Fruit fly (Drosophila melanogaster) whole organism, embryonic: ENCODE data around the gene mRpL12.

Experiments
- CG12744 ChIP-seq: fragments of 200-800 bp; sonication (Bioruptor generic); optimal IDR thresholded peaks from 2 replicates; lab custom pipeline; 2016; ENCODE audit warnings: missing biosample characterization, missing genetic modification characterization
- CG14014 ChIP-seq: fragments of 200-800 bp; sonication (Bioruptor generic); IDR thresholded peaks from 2 replicates; pipeline ENCODE4 v1.3.6; 2022; ENCODE audit warnings: missing biosample characterization, missing genetic modification characterization
- CG16863 ChIP-seq: fragments of 200-800 bp; sonication (Bioruptor generic); optimal IDR thresholded peaks from 3 replicates; lab custom pipeline; 2016; ENCODE audit warnings: missing biosample characterization, missing genetic modification characterization
- CG17802 ChIP-seq: fragments of 200-800 bp; sonication (Bioruptor generic); optimal IDR thresholded peaks from 2 replicates; lab custom pipeline; 2018; ENCODE audit warnings: missing biosample characterization, mild to moderate bottlenecking, missing genetic modification characterization, moderate library complexity
- CG17829 ChIP-seq: fragments of 200-800 bp; optimal IDR thresholded peaks from 2 replicates; lab custom pipeline; 2019; ENCODE audit warnings: missing biosample characterization, mild to moderate bottlenecking, missing genetic modification characterization, moderate library complexity
- CG2202 ChIP-seq: fragments of 200-800 bp; sonication (Bioruptor generic); optimal IDR thresholded peaks from 2 replicates; lab custom pipeline; 2018; ENCODE audit warnings: missing biosample characterization, mild to moderate bottlenecking, missing genetic modification characterization
- CG3065 ChIP-seq: fragments of 200-800 bp; sonication (Bioruptor generic); optimal IDR thresholded peaks from 2 replicates; lab custom pipeline; 2016; ENCODE audit warnings: missing biosample characterization, missing genetic modification characterization
- CG3281 ChIP-seq: fragments of 200-800 bp; sonication (Bioruptor generic); optimal IDR thresholded peaks from 3 replicates; lab custom pipeline; 2017; ENCODE audit warnings: missing biosample characterization, mild to moderate bottlenecking, missing genetic modification characterization
- CG34224 ChIP-seq: fragments of 200-800 bp; sonication (Bioruptor generic); IDR thresholded peaks from 3 replicates; pipeline ENCODE4 v1.3.6; 2022; ENCODE audit warnings: missing biosample characterization, missing genetic modification characterization; ENCODE audit not compliant: partially characterized antibody
- CG3847 ChIP-seq: fragments of 200-800 bp; sonication (Bioruptor generic); IDR thresholded peaks from 2 replicates; pipeline ENCODE4 v1.3.6; 2022; ENCODE audit warnings: missing biosample characterization, missing genetic modification characterization
- CG43689 ChIP-seq: fragments of 200-800 bp; sonication (Bioruptor generic); IDR thresholded peaks from 2 replicates; pipeline ENCODE4 v1.3.6; 2022; ENCODE audit warnings: missing biosample characterization, missing genetic modification characterization
- CG4730 ChIP-seq: fragments of 200-800 bp; sonication (Bioruptor generic); IDR thresholded peaks from 2 replicates; pipeline ENCODE4 v1.3.6; 2022; ENCODE audit warnings: missing biosample characterization, missing genetic modification characterization
- CG4854 ChIP-seq: fragments of 200-800 bp; sonication (Bioruptor generic); optimal IDR thresholded peaks from 2 replicates; lab custom pipeline; 2016; ENCODE audit warnings: missing biosample characterization, missing genetic modification characterization, inconsistent platforms
- CG6272 ChIP-seq: fragments of 200-800 bp; sonication (Bioruptor generic); IDR thresholded peaks from 2 replicates; pipeline ENCODE4 v1.3.6; 2022; ENCODE audit warnings: missing biosample characterization, missing genetic modification characterization
- CG7745 ChIP-seq: fragments of 200-800 bp; sonication (Bioruptor generic); optimal IDR thresholded peaks from 2 replicates; lab custom pipeline; 2018; ENCODE audit warnings: missing biosample characterization, mild to moderate bottlenecking, missing genetic modification characterization, moderate library complexity
- CG7928 ChIP-seq: fragments of 200-800 bp; sonication (Bioruptor generic); optimal IDR thresholded peaks from 2 replicates; lab custom pipeline; 2017; ENCODE audit warnings: missing biosample characterization, mild to moderate bottlenecking, missing genetic modification characterization
- CoRest ChIP-seq: fragments of 200-800 bp; sonication (Bioruptor generic); optimal IDR thresholded peaks from 3 replicates; lab custom pipeline; 2018; ENCODE audit warnings: missing biosample characterization, mild to moderate bottlenecking, missing genetic modification characterization, moderate library complexity
- Dll ChIP-seq: fragments of 200-800 bp; sonication (Bioruptor generic); IDR thresholded peaks from 4 replicates; pipeline ENCODE4 v1.3.6; 2022; ENCODE audit warnings: missing biosample characterization, missing genetic modification characterization; ENCODE audit not compliant: partially characterized antibody
- Doc3 ChIP-seq: fragments of 200-800 bp; sonication (Bioruptor generic); IDR thresholded peaks from 3 replicates; pipeline ENCODE4 v1.3.6; 2022; ENCODE audit warnings: missing biosample characterization, missing genetic modification characterization; ENCODE audit not compliant: partially characterized antibody
- ERR ChIP-seq: fragments of 200-800 bp; sonication (Bioruptor generic); optimal IDR thresholded peaks from 2 replicates; lab custom pipeline; 2016; ENCODE audit warnings: missing biosample characterization, missing genetic modification characterization
- Fer2 ChIP-seq: fragments of 200-800 bp; sonication (Bioruptor generic); optimal IDR thresholded peaks from 2 replicates; lab custom pipeline; 2018; ENCODE audit warnings: missing biosample characterization, mild to moderate bottlenecking, missing genetic modification characterization, moderate library complexity
- Lhr ChIP-seq: fragments of 200-800 bp; sonication (Bioruptor generic); optimal IDR thresholded peaks from 3 replicates; lab custom pipeline; 2017; ENCODE audit warnings: mild to moderate bottlenecking, missing biosample characterization, missing genetic modification reagents, missing genetic modification characterization
- Mad ChIP-seq: fragments of 200-800 bp; sonication (Bioruptor generic); optimal IDR thresholded peaks from 2 replicates; lab custom pipeline; 2016; ENCODE audit warnings: missing biosample characterization, missing genetic modification characterization
- Mrtf ChIP-seq: fragments of 200-800 bp; sonication (Bioruptor generic); IDR thresholded peaks from 3 replicates; pipeline ENCODE4 v1.3.6; 2022; ENCODE audit warnings: missing biosample characterization, missing genetic modification characterization
- NFAT ChIP-seq: fragments of 200-800 bp; sonication (Bioruptor generic); IDR thresholded peaks from 2 replicates; pipeline ENCODE4 v1.3.6; 2022; ENCODE audit warnings: missing biosample characterization, missing genetic modification characterization
- Six4 ChIP-seq: fragments of 200-800 bp; sonication (Bioruptor generic); optimal IDR thresholded peaks from 2 replicates; lab custom pipeline; 2016; ENCODE audit warnings: missing biosample characterization, missing genetic modification characterization
- ash1 ChIP-seq: fragments of 200-800 bp; sonication (Bioruptor generic); optimal IDR thresholded peaks from 2 replicates; lab custom pipeline; 2018; ENCODE audit warnings: missing biosample characterization, mild to moderate bottlenecking, missing genetic modification characterization
- ato ChIP-seq: fragments of 200-800 bp; sonication (Bioruptor generic); IDR thresholded peaks from 2 replicates; pipeline ENCODE4 v1.3.6; 2022; ENCODE audit warnings: missing biosample characterization, missing genetic modification characterization; ENCODE audit not compliant: partially characterized antibody
- bbx ChIP-seq: fragments of 200-800 bp; sonication (Bioruptor generic); IDR thresholded peaks from 2 replicates; pipeline ENCODE4 v1.3.6; 2022; ENCODE audit warnings: missing biosample characterization, missing genetic modification characterization; ENCODE audit not compliant: partially characterized antibody
- br ChIP-seq: fragments of >200 bp; optimal IDR thresholded peaks from 2 replicates; lab custom pipeline; 2017
- btn ChIP-seq: fragments of 200-800 bp; sonication (Bioruptor generic); optimal IDR thresholded peaks from 2 replicates; lab custom pipeline; 2016; ENCODE audit warnings: missing biosample characterization, missing genetic modification characterization
- chn ChIP-seq: fragments of 200-800 bp; sonication (Bioruptor generic); optimal IDR thresholded peaks from 2 replicates; lab custom pipeline; 2016; ENCODE audit warnings: missing biosample characterization, missing genetic modification characterization
- ci ChIP-seq: fragments of 200-800 bp; sonication (Bioruptor generic); IDR thresholded peaks from 3 replicates; pipeline ENCODE4 v1.3.6; 2022; ENCODE audit warnings: missing biosample characterization, missing genetic modification characterization
- ewg ChIP-seq: fragments of 200-800 bp; sonication (Bioruptor generic); optimal IDR thresholded peaks from 3 replicates; lab custom pipeline; 2017; ENCODE audit warnings: mild to moderate bottlenecking, missing biosample characterization, missing genetic modification reagents, missing genetic modification characterization
- fd3F ChIP-seq: fragments of 200-800 bp; sonication (Bioruptor generic); optimal IDR thresholded peaks from 2 replicates; lab custom pipeline; 2018; ENCODE audit warnings: missing biosample characterization, mild to moderate bottlenecking, missing genetic modification characterization, moderate library complexity
- gro ChIP-seq: fragments of 200-800 bp; sonication (Bioruptor generic); optimal IDR thresholded peaks from 2 replicates; lab custom pipeline; 2016; ENCODE audit warnings: missing biosample characterization, missing genetic modification characterization
- hkb ChIP-seq, 2 experiments: fragments of 200-800 bp in 1 of 2; fragments of >200 bp in 1 of 2; sonication (Bioruptor generic) in 1 of 2; IDR thresholded peaks in 1 of 2; optimal IDR thresholded peaks in 1 of 2; 2 replicates each; pipeline versions ENCODE4 v1.3.6 to Lab custom; 2017 to 2022; ENCODE audit warnings: missing biosample characterization in 1 of 2, missing genetic modification characterization in 1 of 2
- ken ChIP-seq: fragments of 200-800 bp; sonication (Bioruptor generic); IDR thresholded peaks from 3 replicates; pipeline ENCODE4 v1.3.6; 2022; ENCODE audit warnings: missing biosample characterization, missing genetic modification characterization
- lmd ChIP-seq: fragments of 200-800 bp; sonication (Bioruptor generic); IDR thresholded peaks from 2 replicates; pipeline ENCODE4 v1.3.6; 2022; ENCODE audit warnings: missing biosample characterization, missing genetic modification characterization
- lola ChIP-seq, 3 experiments: fragments of >200 bp in 2 of 3; fragments of 200-800 bp in 1 of 3; sonication (Bioruptor generic) in 1 of 3; optimal IDR thresholded peaks; 2 replicates each; lab custom pipeline; 2017 to 2019; ENCODE audit warnings: missing biosample characterization in 3 of 3, missing genetic modification characterization in 3 of 3, mild to moderate bottlenecking in 1 of 3, moderate library complexity in 1 of 3
- mld ChIP-seq: fragments of 200-800 bp; sonication (Bioruptor generic); IDR thresholded peaks from 3 replicates; pipeline ENCODE4 v1.3.6; 2022; ENCODE audit warnings: missing biosample characterization, missing genetic modification characterization; ENCODE audit not compliant: partially characterized antibody
- nom ChIP-seq: fragments of 200-800 bp; sonication (Bioruptor generic); optimal IDR thresholded peaks from 2 replicates; lab custom pipeline; 2017; ENCODE audit warnings: missing biosample characterization, missing genetic modification characterization, mild to moderate bottlenecking, moderate library complexity, missing genetic modification reagents
- oc ChIP-seq: fragments of 200-800 bp; sonication (Bioruptor generic); optimal IDR thresholded peaks from 2 replicates; lab custom pipeline; 2018; ENCODE audit warnings: missing biosample characterization, mild to moderate bottlenecking, missing genetic modification characterization, moderate library complexity
- pnt ChIP-seq: fragments of 200-800 bp; sonication (Bioruptor generic); optimal IDR thresholded peaks from 3 replicates; lab custom pipeline; 2016; ENCODE audit warnings: missing biosample characterization, missing genetic modification characterization
- shn ChIP-seq: fragments of 200-800 bp; sonication (Bioruptor generic); optimal IDR thresholded peaks from 3 replicates; lab custom pipeline; 2016; ENCODE audit warnings: missing biosample characterization, missing genetic modification characterization
- ssp ChIP-seq: fragments of 200-800 bp; sonication (Bioruptor generic); IDR thresholded peaks from 2 replicates; pipeline ENCODE4 v1.3.6; 2022; ENCODE audit warnings: missing biosample characterization, missing genetic modification characterization
- wdn ChIP-seq: fragments of 200-800 bp; sonication (Bioruptor generic); IDR thresholded peaks from 2 replicates; pipeline ENCODE4 v1.3.6; 2022; ENCODE audit warnings: missing biosample characterization, missing genetic modification characterization
- yki ChIP-seq: fragments of >200 bp; optimal IDR thresholded peaks from 3 replicates; lab custom pipeline; 2018

The mRpL12 gene

dm6 chr3L:8974478-8975477 lies 18.2 kb downstream of the mRpL12 start, which contains the start of the genes pix and Srp68 (continued):
- TF ChIP-seq Six4 (peak; percentile 15), Doc3 (peak; percentile 83), CG34224 (GFP tag; lab: Robert Waterston, UW) (peak; percentile 80), CG12744 (GFP tag; lab: Kevin White, UChicago) (no peak), shn (GFP tag; lab: Kevin White, UChicago) (peak; percentile 16), CG16863 (GFP tag; lab: Kevin White, UChicago) (peak; percentile 10), CG17829 (peak; percentile 76), CoRest (tag; lab: Kevin White, UChicago) (peak; percentile 83), Lhr (GFP tag; lab: Kevin White, UChicago) (peak; percentile 43), CG3847 (GFP tag; lab: Robert Waterston, UW) (peak; percentile 77), Fer2 (peak; percentile 59), CG14014 (GFP tag; lab: Robert Waterston, UW) (no peak; the same call in 1 of the 2 replicates), bbx (GFP tag; lab: Robert Waterston, UW) (no peak), Mrtf (GFP tag; lab: Robert Waterston, UW) (no peak), pnt (no peak), CG17802 (tag; lab: Kevin White, UChicago) (no peak), ewg (peak; percentile 63), btn (no peak), CG3281 (GFP tag; lab: Kevin White, UChicago) (peak; percentile 46), CG7928 (GFP tag; lab: Kevin White, UChicago) (peak; percentile 18), ato (GFP tag; lab: Robert Waterston, UW) (no peak), CG43689 (GFP tag; lab: Robert Waterston, UW) (no peak), fd3F (peak; percentile 43), ash1 (GFP tag; lab: Kevin White, UChicago) (no peak), Mad (GFP tag; lab: Kevin White, UChicago) (peak; percentile 15), ERR (GFP tag; lab: Kevin White, UChicago) (no peak), ssp (GFP tag; lab: Robert Waterston, UW) (no peak), ken (GFP tag; lab: Robert Waterston, UW) (0 out of 3 replicates have a peak, but pooled peaks have one; percentile 48), CG6272 (GFP tag; lab: Robert Waterston, UW) (peak; percentile 47; the same call in 1 of the 2 replicates), CG3065 (no peak), br (lab: Kevin White, UChicago) (no peak), wdn (no peak), CG2202 (tag; lab: Kevin White, UChicago) (no peak), chn (peak; percentile 59), mld (GFP tag; lab: Robert Waterston, UW) (peak; percentile 54; the same call in 1 of the 3 replicates), Dll (peak; percentile 92), lola (GFP tag; optimal IDR thresholded peaks at IDR 0.05; lab: Kevin White, UChicago) (peak in 1 of 3 experiments; percentile 75), ci (GFP tag; lab: Robert Waterston, UW) (no peak), lmd (peak; percentile 46), CG7745 (no peak), nom (peak; percentile 15), NFAT (GFP tag; lab: Robert Waterston, UW) (0 out of 2 replicates have a peak, but pooled peaks have one; percentile 34), hkb (optimal IDR thresholded peaks at IDR 0.05; lab: Kevin White, UChicago) (no peak), hkb (GFP tag; IDR thresholded peaks at IDR 0.05; lab: Robert Waterston, UW) (no peak), CG4730 (GFP tag; lab: Robert Waterston, UW) (no peak), oc (tag; lab: Kevin White, UChicago) (no peak), gro (GFP tag; lab: Kevin White, UChicago) (no peak), yki (lab: Kevin White, UChicago) (no peak), CG4854 (GFP tag; lab: Kevin White, UChicago) (peak; percentile 32)
